Fruit fly (Drosophila melanogaster) whole organism, embryonic: ENCODE data around the gene CG13995.
A peak's percentile ranks its signal among the peaks of the same experiment; 100 is the strongest.

Experiments used
- dysf ChIP-seq: fragments of 200-800 bp; sonication (Bioruptor generic); IDR thresholded peaks from 3 replicates; pipeline ENCODE4 v1.3.6; 2022; ENCODE audit warnings: missing biosample characterization, missing genetic modification characterization
- tll ChIP-seq, 2 experiments: fragments of 200-800 bp in 1 of 2; fragments of >200 bp in 1 of 2; sonication (Bioruptor generic) in 1 of 2; optimal IDR thresholded peaks; 2 replicates each; lab custom pipeline; 2017 to 2019; ENCODE audit warnings: missing biosample characterization in 2 of 2, missing genetic modification characterization in 2 of 2, mild to moderate bottlenecking in 1 of 2, moderate library complexity in 1 of 2

- TF ChIP-seq dysf (GFP tag; lab: Robert Waterston, UW) = peak; percentile 97
- peak in 1 of 2 experiments; percentile 27 for TF ChIP-seq tll (GFP tag; optimal IDR thresholded peaks at IDR 0.05; lab: Kevin White, UChicago)
These were observed 2.9 kb upstream of the CG13995 start for dm6 chr2L:6051212-6051621.
